Worm (Caenorhabditis elegans) whole organism, L2 larva: ENCODE data around the gene chil-25.

Experiments
- ZK546.5 ChIP-seq: sonication (generic microtip); optimal IDR thresholded peaks from 2 replicates; lab custom pipeline; 2017; ENCODE audit warnings: missing biosample characterization, missing genetic modification characterization
- alr-1 ChIP-seq: fragments of 150-350 bp; optimal IDR thresholded peaks from 2 replicates; lab custom pipeline; 2014; ENCODE audit warnings: missing biosample characterization, missing genetic modification characterization
- aly-2 ChIP-seq: fragments of 150-350 bp; optimal IDR thresholded peaks from 2 replicates; lab custom pipeline; 2014; ENCODE audit warnings: missing biosample characterization, missing genetic modification characterization
- elt-3 ChIP-seq: sonication (generic microtip); optimal IDR thresholded peaks from 2 replicates; lab custom pipeline; 2017; ENCODE audit warnings: missing biosample characterization, missing genetic modification characterization
- lin-11 ChIP-seq: fragments of 150-350 bp; sonication (generic microtip); optimal IDR thresholded peaks from 2 replicates; lab custom pipeline; 2014; ENCODE audit warnings: missing biosample characterization, missing genetic modification characterization, inconsistent platforms, mixed read lengths
- lsy-2 ChIP-seq, 2 experiments: fragments of 150-350 bp in 1 of 2; sonication (generic microtip) in 1 of 2; optimal IDR thresholded peaks; 2 replicates each; lab custom pipeline; 2014 to 2017; ENCODE audit warnings: missing biosample characterization in 2 of 2, missing genetic modification characterization in 2 of 2
- mbf-1 ChIP-seq: sonication (generic microtip); optimal IDR thresholded peaks from 2 replicates; lab custom pipeline; 2017; ENCODE audit warnings: missing biosample characterization, missing genetic modification characterization
- nhr-77 ChIP-seq: fragments of 150-350 bp; optimal IDR thresholded peaks from 2 replicates; lab custom pipeline; 2014; ENCODE audit warnings: missing biosample characterization, missing genetic modification characterization
- skn-1 ChIP-seq: sonication (generic microtip); optimal IDR thresholded peaks from 2 replicates; lab custom pipeline; 2017; ENCODE audit warnings: missing biosample characterization, missing genetic modification characterization
- snpc-4 ChIP-seq: fragments of 150-350 bp; optimal IDR thresholded peaks from 2 replicates; lab custom pipeline; 2014; ENCODE audit warnings: missing biosample characterization, missing genetic modification characterization
- unc-39 ChIP-seq: fragments of 150-350 bp; optimal IDR thresholded peaks from 2 replicates; lab custom pipeline; 2014; ENCODE audit warnings: missing biosample characterization, missing genetic modification characterization
- unc-62 ChIP-seq: fragments of 150-350 bp; optimal IDR thresholded peaks from 2 replicates; lab custom pipeline; 2014; ENCODE audit warnings: missing biosample characterization, missing genetic modification reagents, missing genetic modification characterization

- no peak for TF ChIP-seq elt-3 (tag; lab: Kevin White, UChicago)
- no peak for TF ChIP-seq aly-2 (tag; lab: Kevin White, UChicago)
- no peak for TF ChIP-seq unc-39
- TF ChIP-seq snpc-4 (tag; lab: Kevin White, UChicago): no peak
- TF ChIP-seq lin-11: no peak
- no peak for TF ChIP-seq ZK546.5 (tag; lab: Kevin White, UChicago)
- TF ChIP-seq unc-62 (GFP tag; lab: Kevin White, UChicago): no peak
- no peak for TF ChIP-seq skn-1 (tag; lab: Kevin White, UChicago)
- TF ChIP-seq lsy-2 (tag; optimal IDR thresholded peaks at IDR 0.05; lab: Kevin White, UChicago): no peak
- TF ChIP-seq mbf-1: no peak
- TF ChIP-seq nhr-77 (tag; lab: Kevin White, UChicago): no peak
- TF ChIP-seq alr-1 (tag; lab: Kevin White, UChicago): no peak
These were observed 8.2 kb downstream of the chil-25 start, which contains the start of gene chil-22 for ce11 chrII:9466095-9466494.
